Fruit fly (Drosophila melanogaster): ENCODE results near the gene SNF4Agamma.

SNF4Agamma gene

dm6 chr3R:21214693-21215145 is 74.2 kb downstream of the SNF4Agamma start, which contains the start of gene Ddrgk1 (continued):
- no peak for TF ChIP-seq fd102C (GFP tag; optimal IDR thresholded peaks at IDR 0.05)
- no peak for TF ChIP-seq Rx (GFP tag; IDR thresholded peaks at IDR 0.05)
- TF ChIP-seq CG32532 (GFP tag; IDR thresholded peaks at IDR 0.05) = peak; percentile 33; the same call in 1 of the 2 replicates
- no peak for TF ChIP-seq fd96Cb (tag; optimal IDR thresholded peaks at IDR 0.05)
- no peak for TF ChIP-seq Trl (optimal IDR thresholded peaks at IDR 0.05)
- TF ChIP-seq Trl (GFP tag; optimal IDR thresholded peaks at IDR 0.05) = no peak
- no peak for TF ChIP-seq CG2202 (tag; optimal IDR thresholded peaks at IDR 0.05)
- no peak for TF ChIP-seq ro (GFP tag; IDR thresholded peaks at IDR 0.05)
- TF ChIP-seq CG9437 (GFP tag; optimal IDR thresholded peaks at IDR 0.05) = no peak
- no peak for TF ChIP-seq pb (GFP tag; optimal IDR thresholded peaks at IDR 0.05)
- no peak for TF ChIP-seq al (GFP tag; IDR thresholded peaks at IDR 0.05)
- TF ChIP-seq jigr1 (GFP tag; IDR thresholded peaks at IDR 0.05) = no peak
- no peak for TF ChIP-seq salm (tag; optimal IDR thresholded peaks at IDR 0.05)
- no peak for TF ChIP-seq Myb (GFP tag; optimal IDR thresholded peaks at IDR 0.05)
- TF ChIP-seq chinmo (GFP tag; IDR thresholded peaks at IDR 0.05; ENCODE audit: partially characterized antibody) = no peak
- TF ChIP-seq nau (GFP tag; optimal IDR thresholded peaks at IDR 0.05) = no peak
- TF ChIP-seq Pdp1 (GFP tag; optimal IDR thresholded peaks at IDR 0.05) = peak in 1 of 2 experiments; percentile 27
- TF ChIP-seq pum (GFP tag; optimal IDR thresholded peaks at IDR 0.05) = peak; percentile 34
- TF ChIP-seq Adf1 (GFP tag; IDR thresholded peaks at IDR 0.05) = no peak
- TF ChIP-seq crp (GFP tag; optimal IDR thresholded peaks at IDR 0.05) = peak; percentile 59 to 88
- peak; percentile 1 for TF ChIP-seq CG8944 (GFP tag; optimal IDR thresholded peaks at IDR 0.05)
- no peak for TF ChIP-seq CG17568 (GFP tag; optimal IDR thresholded peaks at IDR 0.05)
- peak; percentile 99 for TF ChIP-seq Meics (GFP tag; optimal IDR thresholded peaks at IDR 0.05)
- no peak for TF ChIP-seq Mad (GFP tag; optimal IDR thresholded peaks at IDR 0.05)
- TF ChIP-seq CG9215 (GFP tag; IDR thresholded peaks at IDR 0.05) = no peak
- no peak for TF ChIP-seq lab (GFP tag; optimal IDR thresholded peaks at IDR 0.05)
- TF ChIP-seq Chrac-16 (GFP tag; optimal IDR thresholded peaks at IDR 0.05) = peak; percentile 6
- TF ChIP-seq CG31441 (GFP tag; IDR thresholded peaks at IDR 0.05) = no peak
- TF ChIP-seq C15 (GFP tag; IDR thresholded peaks at IDR 0.05) = no peak
- TF ChIP-seq YL-1 (GFP tag; optimal IDR thresholded peaks at IDR 0.05) = peak; percentile 30
- peak; percentile 42 for TF ChIP-seq CG14710 (tag; optimal IDR thresholded peaks at IDR 0.05)
- TF ChIP-seq ash1 (GFP tag; optimal IDR thresholded peaks at IDR 0.05) = no peak
- peak; percentile 0 for TF ChIP-seq CG15696 (tag; optimal IDR thresholded peaks at IDR 0.05)
- peak; percentile 57; the same call in 1 of the 3 replicates for TF ChIP-seq CG34422 (GFP tag; IDR thresholded peaks at IDR 0.05)
- TF ChIP-seq Sry-β (GFP tag; optimal IDR thresholded peaks at IDR 0.05) = peak; percentile 96
- peak; percentile 26 for TF ChIP-seq CG9727 (GFP tag; optimal IDR thresholded peaks at IDR 0.05)
- TF ChIP-seq gcm2 (GFP tag; optimal IDR thresholded peaks at IDR 0.05) = no peak
- peak; percentile 11 for TF ChIP-seq CG13424 (tag; optimal IDR thresholded peaks at IDR 0.05)
- peak; percentile 32 for TF ChIP-seq CG2116 (GFP tag; optimal IDR thresholded peaks at IDR 0.05)
- TF ChIP-seq CG10543 (GFP tag; optimal IDR thresholded peaks at IDR 0.05) = no peak
- TF ChIP-seq prd (optimal IDR thresholded peaks at IDR 0.05) = no peak
- peak; percentile 56; the same call in 2 of the 3 replicates for TF ChIP-seq prd (GFP tag; IDR thresholded peaks at IDR 0.05)
- peak; percentile 33 for TF ChIP-seq Max (GFP tag; optimal IDR thresholded peaks at IDR 0.05)
- no peak for TF ChIP-seq cato (GFP tag; optimal IDR thresholded peaks at IDR 0.05; ENCODE audit: borderline replicate concordance)
- TF ChIP-seq Ravus (GFP tag; IDR thresholded peaks at IDR 0.05) = no peak
- TF ChIP-seq cwo (GFP tag; optimal IDR thresholded peaks at IDR 0.05) = no peak
- no peak for TF ChIP-seq CG12104 (GFP tag; optimal IDR thresholded peaks at IDR 0.05)
- TF ChIP-seq CG4360 (GFP tag; IDR thresholded peaks at IDR 0.05) = no peak
- TF ChIP-seq Atf-2 (GFP tag; optimal IDR thresholded peaks at IDR 0.05) = no peak
- TF ChIP-seq mam (GFP tag; optimal IDR thresholded peaks at IDR 0.05) = peak; percentile 31
- TF ChIP-seq CoRest (tag; optimal IDR thresholded peaks at IDR 0.05) = peak; percentile 18
